Worm (Caenorhabditis elegans) whole organism, mixed stage, embryonic: ENCODE data around the gene T20D3.5.

ENCODE experiments used
- blmp-1 ChIP-seq: fragments of 150-350 bp; optimal IDR thresholded peaks from 2 replicates; lab custom pipeline; 2014; ENCODE audit warnings: missing biosample characterization, missing genetic modification characterization
- elt-1 ChIP-seq: sonication (generic microtip); optimal IDR thresholded peaks from 2 replicates; lab custom pipeline; 2017; ENCODE audit warnings: missing genetic modification characterization, mild to moderate bottlenecking, missing compliant biosample characterization, antibody characterized with exemption, moderate library complexity, borderline replicate concordance; ENCODE audit not compliant: insufficient read depth
- lin-13 ChIP-seq: fragments of 150-350 bp; optimal IDR thresholded peaks from 2 replicates; lab custom pipeline; 2014; ENCODE audit warnings: missing biosample characterization, missing genetic modification characterization
- nhr-12 ChIP-seq: fragments of 150-350 bp; optimal IDR thresholded peaks from 2 replicates; lab custom pipeline; 2014; ENCODE audit warnings: missing biosample characterization, missing genetic modification characterization
- nhr-237 ChIP-seq: fragments of 150-350 bp; optimal IDR thresholded peaks from 2 replicates; lab custom pipeline; 2014; ENCODE audit warnings: missing biosample characterization, missing genetic modification characterization
- nhr-28 ChIP-seq: fragments of 150-350 bp; optimal IDR thresholded peaks from 2 replicates; lab custom pipeline; 2014; ENCODE audit warnings: missing biosample characterization, missing genetic modification characterization
- pha-4 ChIP-seq: fragments of 150-350 bp; optimal IDR thresholded peaks from 2 replicates; lab custom pipeline; 2018; ENCODE audit warnings: missing biosample characterization, missing genetic modification reagents, missing genetic modification characterization
- snpc-4 ChIP-seq: fragments of 150-350 bp; optimal IDR thresholded peaks from 2 replicates; lab custom pipeline; 2014; ENCODE audit warnings: missing biosample characterization, missing genetic modification characterization
- unc-39 ChIP-seq: fragments of 150-350 bp; optimal IDR thresholded peaks from 2 replicates; lab custom pipeline; 2014; ENCODE audit warnings: missing biosample characterization, missing genetic modification characterization
- unc-62 ChIP-seq: fragments of 150-350 bp; optimal IDR thresholded peaks from 2 replicates; lab custom pipeline; 2014; ENCODE audit warnings: missing biosample characterization, missing genetic modification reagents, missing genetic modification characterization

- TF ChIP-seq unc-62: no peak
- no peak for TF ChIP-seq pha-4
- no peak for TF ChIP-seq nhr-28
- no peak for TF ChIP-seq elt-1 (tag; lab: Kevin White, UChicago)
- TF ChIP-seq blmp-1 (tag; lab: Kevin White, UChicago): no peak
- no peak for TF ChIP-seq snpc-4 (tag; lab: Kevin White, UChicago)
- no peak for TF ChIP-seq lin-13 (tag; lab: Kevin White, UChicago)
- no peak for TF ChIP-seq nhr-237 (tag; lab: Kevin White, UChicago)
- no peak for TF ChIP-seq nhr-12 (tag; lab: Kevin White, UChicago)
- no peak for TF ChIP-seq unc-39
These were observed 47.2 kb upstream of the T20D3.5 start for ce11 chrIV:9289635-9290034.
